Fruit fly (Drosophila melanogaster): ENCODE measurements around the gene Sos.

dm6 chr2L:13776928-13777686 lies 36.5 kb upstream of the Sos start:
- no peak for TF ChIP-seq Jra (GFP tag; optimal IDR thresholded peaks at IDR 0.05)
- TF ChIP-seq br (GFP tag; optimal IDR thresholded peaks at IDR 0.05): no peak
